Fruit fly (Drosophila melanogaster): Measurements from ENCODE around the gene Rala.
A peak's percentile ranks its signal among the peaks of the same experiment; 100 is the strongest.

The Rala gene

dm6 chrX:3677847-3678411 is 41.5 kb downstream of the Rala start (continued):
- TF ChIP-seq CG12391 (tag; optimal IDR thresholded peaks at IDR 0.05): peak; percentile 89
- peak; percentile 15 for TF ChIP-seq CG7987 (GFP tag; optimal IDR thresholded peaks at IDR 0.05)
- TF ChIP-seq CG34224 (GFP tag; IDR thresholded peaks at IDR 0.05; ENCODE audit: partially characterized antibody): no peak
- TF ChIP-seq Deaf1 (tag; optimal IDR thresholded peaks at IDR 0.05): peak; percentile 65
- TF ChIP-seq wor (GFP tag; IDR thresholded peaks at IDR 0.05): peak; percentile 69
- peak; percentile 83 for TF ChIP-seq CG30431 (GFP tag; optimal IDR thresholded peaks at IDR 0.05)
- TF ChIP-seq Elba2 (GFP tag; optimal IDR thresholded peaks at IDR 0.05): no peak
- no peak for TF ChIP-seq dati (GFP tag; IDR thresholded peaks at IDR 0.05)
- TF ChIP-seq Ptx1 (GFP tag; IDR thresholded peaks at IDR 0.05): peak; percentile 82
- no peak for TF ChIP-seq CG12071 (GFP tag; optimal IDR thresholded peaks at IDR 0.05)
- no peak for TF ChIP-seq NK7.1 (GFP tag; optimal IDR thresholded peaks at IDR 0.05)
- TF ChIP-seq D (optimal IDR thresholded peaks at IDR 0.05): no peak
- TF ChIP-seq D (GFP tag; optimal IDR thresholded peaks at IDR 0.05): peak; percentile 92
- TF ChIP-seq NfI (GFP tag; optimal IDR thresholded peaks at IDR 0.05): peak; percentile 77
- no peak for TF ChIP-seq CG43689 (GFP tag; IDR thresholded peaks at IDR 0.05)
- TF ChIP-seq CG3281 (GFP tag; optimal IDR thresholded peaks at IDR 0.05): peak; percentile 81
- TF ChIP-seq Neu2 (GFP tag; optimal IDR thresholded peaks at IDR 0.05; ENCODE audit: borderline replicate concordance): no peak
- TF ChIP-seq stc (GFP tag; IDR thresholded peaks at IDR 0.05): peak; percentile 50; the same call in 1 of the 2 replicates
- peak; percentile 60 for TF ChIP-seq Vsx1 (GFP tag; optimal IDR thresholded peaks at IDR 0.05)
- no peak for TF ChIP-seq MBD-R2 (GFP tag; IDR thresholded peaks at IDR 0.05)
- peak; percentile 41; the same call in 1 of the 2 replicates for TF ChIP-seq ttk (GFP tag; IDR thresholded peaks at IDR 0.05)
- no peak for TF ChIP-seq h (optimal IDR thresholded peaks at IDR 0.05)
- no peak for TF ChIP-seq dimm (GFP tag; IDR thresholded peaks at IDR 0.05)
- TF ChIP-seq stwl (tag; optimal IDR thresholded peaks at IDR 0.05): no peak
- TF ChIP-seq eyg (GFP tag; optimal IDR thresholded peaks at IDR 0.05): no peak
- no peak for TF ChIP-seq CG42726 (GFP tag; IDR thresholded peaks at IDR 0.05; ENCODE audit: partially characterized antibody)
- no peak for TF ChIP-seq Side (GFP tag; optimal IDR thresholded peaks at IDR 0.05)
- peak; percentile 93 for TF ChIP-seq dmrt99B (tag; optimal IDR thresholded peaks at IDR 0.05)
- TF ChIP-seq Gug (GFP tag; IDR thresholded peaks at IDR 0.05): peak; percentile 49; the same call in 2 of the 4 replicates
- TF ChIP-seq ATbp (GFP tag; optimal IDR thresholded peaks at IDR 0.05): peak; percentile 68
- peak; percentile 74 for TF ChIP-seq CG33557 (GFP tag; optimal IDR thresholded peaks at IDR 0.05)
- no peak for TF ChIP-seq Ets97D (GFP tag; optimal IDR thresholded peaks at IDR 0.05)
- no peak for TF ChIP-seq bbx (GFP tag; IDR thresholded peaks at IDR 0.05; ENCODE audit: partially characterized antibody)
- TF ChIP-seq Six4 (GFP tag; optimal IDR thresholded peaks at IDR 0.05): peak; percentile 68
- TF ChIP-seq dan (GFP tag; IDR thresholded peaks at IDR 0.05): no peak
- TF ChIP-seq ab (GFP tag; optimal IDR thresholded peaks at IDR 0.05): no peak
- no peak for TF ChIP-seq fd102C (GFP tag; optimal IDR thresholded peaks at IDR 0.05)
- no peak for TF ChIP-seq ash1 (GFP tag; optimal IDR thresholded peaks at IDR 0.05)
- TF ChIP-seq oc (tag; optimal IDR thresholded peaks at IDR 0.05): peak; percentile 72
- TF ChIP-seq CG32532 (GFP tag; IDR thresholded peaks at IDR 0.05): peak; percentile 56; the same call in 1 of the 2 replicates
- TF ChIP-seq E2f2 (GFP tag; IDR thresholded peaks at IDR 0.05): peak; percentile 51
- no peak for TF ChIP-seq zf30C (GFP tag; optimal IDR thresholded peaks at IDR 0.05)
- TF ChIP-seq CG16779 (GFP tag; IDR thresholded peaks at IDR 0.05): no peak
- TF ChIP-seq otp (GFP tag; IDR thresholded peaks at IDR 0.05): no peak
- TF ChIP-seq CG5953 (GFP tag; IDR thresholded peaks at IDR 0.05): peak; percentile 21; the same call in 1 of the 2 replicates
- TF ChIP-seq CG10147 (GFP tag; optimal IDR thresholded peaks at IDR 0.05): peak; percentile 81
- peak; percentile 78 for TF ChIP-seq CG10543 (GFP tag; optimal IDR thresholded peaks at IDR 0.05)
- no peak for TF ChIP-seq jigr1 (GFP tag; IDR thresholded peaks at IDR 0.05)
- peak; percentile 37 for TF ChIP-seq jumu (GFP tag; optimal IDR thresholded peaks at IDR 0.05)
- TF ChIP-seq knrl (GFP tag; IDR thresholded peaks at IDR 0.05; ENCODE audit: partially characterized antibody): no peak
- no peak for TF ChIP-seq unc-4 (GFP tag; IDR thresholded peaks at IDR 0.05; ENCODE audit: partially characterized antibody)
